Worm (Caenorhabditis elegans) whole organism, dauer: ENCODE results near the gene Y43F8B.3.

Experiments used
- unc-62 ChIP-seq: sonication (generic microtip); optimal IDR thresholded peaks from 2 replicates; lab custom pipeline; 2017; ENCODE audit warnings: missing biosample characterization, missing genetic modification reagents, missing genetic modification characterization

Gene Y43F8B.3

ce11 chrV:19502579-19503151, at the start of gene Y43F8B.3:
Y43F8B.3 (plus strand) TSS chrV:19503101.
- no peak for TF ChIP-seq unc-62

ce11 chrV:19455650-19456049, 47.3 kb upstream of the Y43F8B.3 start, which contains the start of the genes Y43F8B.13 and Y43F8B.14:
Y43F8B.13 (plus strand) TSS chrV:19455950.
Y43F8B.14 (minus strand) TSS chrV:19455971.
- TF ChIP-seq unc-62, result no peak

ce11 chrV:19457120-19457519, 45.8 kb upstream of the Y43F8B.3 start, which contains the start of gene Y43F8B.24:
Y43F8B.24 (plus strand) TSS chrV:19457420.
- no peak for TF ChIP-seq unc-62

ce11 chrV:19462020-19462419, 40.9 kb upstream of the Y43F8B.3 start, which contains the start of gene Y43F8B.15:
Y43F8B.15 (minus strand) TSS chrV:19462120.
- TF ChIP-seq unc-62, result no peak

ce11 chrV:19462612-19463011, 40.3 kb upstream of the Y43F8B.3 start, which contains the start of gene Y43F8B.25:
Y43F8B.25 (plus strand) TSS chrV:19462912.
- TF ChIP-seq unc-62, result no peak

ce11 chrV:19467574-19467973, 35.3 kb upstream of the Y43F8B.3 start, which contains the start of gene Y43F8B.23:
Y43F8B.23 (minus strand) TSS chrV:19467648.
- TF ChIP-seq unc-62, result no peak

ce11 chrV:19468083-19468482, 34.8 kb upstream of the Y43F8B.3 start, which contains the start of gene Y43F8B.12:
Y43F8B.12 (plus strand) TSS chrV:19468383.
- TF ChIP-seq unc-62, result no peak

ce11 chrV:19470385-19470784, 32.5 kb upstream of the Y43F8B.3 start, which contains the start of gene Y43F8B.11:
Y43F8B.11 (plus strand) TSS chrV:19470685.
- no peak for TF ChIP-seq unc-62

- TF ChIP-seq unc-62, result no peak
Observed at ce11 chrV:19473842-19474514, 28.9 kb upstream of the Y43F8B.3 start, which contains the start of gene Y43F8B.10. Y43F8B.10 (plus strand) TSS chrV:19474464.

ce11 chrV:19477302-19477701, 25.6 kb upstream of the Y43F8B.3 start:
- no peak for TF ChIP-seq unc-62

ce11 chrV:19477852-19478251, 25.0 kb upstream of the Y43F8B.3 start, which contains the start of gene Y43F8B.9:
Y43F8B.9 (plus strand) TSS chrV:19478152.
- no peak for TF ChIP-seq unc-62

ce11 chrV:19482535-19482934, 20.4 kb upstream of the Y43F8B.3 start, which contains the start of gene Y43F8B.22:
Y43F8B.22 (plus strand) TSS chrV:19482835.
- no peak for TF ChIP-seq unc-62

- no peak for TF ChIP-seq unc-62
Observed at ce11 chrV:19484507-19484906, 18.4 kb upstream of the Y43F8B.3 start, which contains the start of gene Y43F8B.17. Y43F8B.17 (plus strand) TSS chrV:19484721.

ce11 chrV:19485261-19485660, 17.6 kb upstream of the Y43F8B.3 start, which contains the start of gene Y43F8B.28:
Y43F8B.28 (plus strand) TSS chrV:19485319.
- no peak for TF ChIP-seq unc-62

ce11 chrV:19485690-19486089, 17.2 kb upstream of the Y43F8B.3 start, which contains the start of gene Y43F8B.18:
Y43F8B.18 (plus strand) TSS chrV:19485990.
- no peak for TF ChIP-seq unc-62

- no peak for TF ChIP-seq unc-62
Observed at ce11 chrV:19490461-19490860, 12.4 kb upstream of the Y43F8B.3 start, which contains the start of gene Y43F8B.7. Y43F8B.7 (plus strand) TSS chrV:19490761.

- no peak for TF ChIP-seq unc-62
Observed at ce11 chrV:19491302-19491701, 11.6 kb upstream of the Y43F8B.3 start, which contains the start of gene Y43F8B.29. Y43F8B.29 (plus strand) TSS chrV:19491602.
